Fruit fly (Drosophila melanogaster): ENCODE data around the gene CG7362.
A peak's percentile ranks its signal among the peaks of the same experiment; 100 is the strongest.

CG7362 gene

dm6 chr3R:14723671-14724500 lies 30.4 kb downstream of the CG7362 start, which contains the start of gene kibra:
TSS of gene kibra (minus strand) at chr3R:14724261.
- peak; percentile 56 for TF ChIP-seq noc (tag; optimal IDR thresholded peaks at IDR 0.05)

dm6 chr3R:14723355-14723670 lies 30.9 kb downstream of the CG7362 start:
- no peak for TF ChIP-seq noc (tag; optimal IDR thresholded peaks at IDR 0.05)

- TF ChIP-seq noc (tag; optimal IDR thresholded peaks at IDR 0.05), result peak; percentile 24
Observed at dm6 chr3R:14721942-14722939, 32.0 kb downstream of the CG7362 start.

dm6 chr3R:14720885-14721284 lies 33.4 kb downstream of the CG7362 start:
- TF ChIP-seq noc (tag; optimal IDR thresholded peaks at IDR 0.05), result peak; percentile 60

- no peak for TF ChIP-seq noc (tag; optimal IDR thresholded peaks at IDR 0.05)
Observed at dm6 chr3R:14720130-14720529, 34.1 kb downstream of the CG7362 start.

dm6 chr3R:14719380-14719779 lies 34.9 kb downstream of the CG7362 start:
- no peak for TF ChIP-seq noc (tag; optimal IDR thresholded peaks at IDR 0.05)

- no peak for TF ChIP-seq noc (tag; optimal IDR thresholded peaks at IDR 0.05)
Observed at dm6 chr3R:14717712-14718097, 36.6 kb downstream of the CG7362 start.

dm6 chr3R:14717076-14717711 lies 37.1 kb downstream of the CG7362 start:
- TF ChIP-seq noc (tag; optimal IDR thresholded peaks at IDR 0.05), result no peak

- no peak for TF ChIP-seq noc (tag; optimal IDR thresholded peaks at IDR 0.05)
Observed at dm6 chr3R:14716188-14717075, 37.8 kb downstream of the CG7362 start.

- TF ChIP-seq noc (tag; optimal IDR thresholded peaks at IDR 0.05), result no peak
Observed at dm6 chr3R:14714904-14715588, 39.2 kb downstream of the CG7362 start.

dm6 chr3R:14714147-14714903 lies 39.9 kb downstream of the CG7362 start:
- peak; percentile 38 for TF ChIP-seq noc (tag; optimal IDR thresholded peaks at IDR 0.05)

dm6 chr3R:14713776-14714146 lies 40.5 kb downstream of the CG7362 start:
- no peak for TF ChIP-seq noc (tag; optimal IDR thresholded peaks at IDR 0.05)

dm6 chr3R:14713110-14713713 lies 41.0 kb downstream of the CG7362 start:
- TF ChIP-seq noc (tag; optimal IDR thresholded peaks at IDR 0.05), result no peak
